Worm (Caenorhabditis elegans): ENCODE measurements around the gene Y39F10A.3.

Y39F10A.3 gene

DNA sequence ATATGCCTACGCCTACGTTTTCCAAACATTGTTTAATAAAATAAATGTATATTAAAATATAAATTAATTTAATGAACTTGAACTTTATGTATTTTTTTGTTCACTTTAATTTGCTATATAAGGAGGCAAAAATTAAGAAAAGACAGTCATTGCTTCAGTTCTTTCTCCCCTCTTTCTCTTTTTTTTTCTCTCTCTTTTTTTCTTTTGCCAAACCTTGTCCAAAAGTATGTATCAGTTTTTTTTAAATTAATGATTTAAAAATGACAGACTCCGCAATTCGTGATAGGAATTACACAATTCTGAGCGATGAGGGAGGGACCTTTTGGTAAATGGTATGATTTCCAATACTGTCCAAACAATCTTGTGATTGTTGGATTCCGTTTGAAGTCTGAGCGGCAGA lies 20.2 kb upstream of the Y39F10A.3 start, which contains the start of gene F46F5.13:
Gene F46F5.13, plus strand, starts transcription at position 301 of the 400 bp plus-strand sequence.
- TF ChIP-seq ztf-23 (GFP tag; IDR thresholded peaks at IDR 0.05), result no peak
- TF ChIP-seq tab-1 (GFP tag; IDR thresholded peaks at IDR 0.05), result no peak
- no peak for TF ChIP-seq med-1 (GFP tag; optimal IDR thresholded peaks at IDR 0.05; ENCODE audit: insufficient read depth)
- TF ChIP-seq flt-1 (GFP tag; IDR thresholded peaks at IDR 0.05), result no peak
- TF ChIP-seq ref-1 (GFP tag; conservative IDR thresholded peaks at IDR 0.05), result no peak
- TF ChIP-seq ztf-29 (GFP tag; IDR thresholded peaks at IDR 0.05), result no peak
- TF ChIP-seq T22C8.4 (GFP tag; IDR thresholded peaks at IDR 0.05), result no peak
- TF ChIP-seq klf-2 (GFP tag; conservative IDR thresholded peaks at IDR 0.05), result no peak
- TF ChIP-seq cog-1 (tag; optimal IDR thresholded peaks at IDR 0.05), result no peak

- TF ChIP-seq med-1 (GFP tag; optimal IDR thresholded peaks at IDR 0.05; ENCODE audit: insufficient read depth) (no peak), ztf-29 (GFP tag; IDR thresholded peaks at IDR 0.05) (no peak), tab-1 (GFP tag; IDR thresholded peaks at IDR 0.05) (no peak), ztf-23 (GFP tag; IDR thresholded peaks at IDR 0.05) (no peak), cog-1 (tag; optimal IDR thresholded peaks at IDR 0.05) (no peak), flt-1 (GFP tag; IDR thresholded peaks at IDR 0.05) (no peak), ref-1 (GFP tag; conservative IDR thresholded peaks at IDR 0.05) (no peak), T22C8.4 (GFP tag; IDR thresholded peaks at IDR 0.05) (no peak), klf-2 (GFP tag; conservative IDR thresholded peaks at IDR 0.05) (no peak)
Observed at ce11 chrII:799700-800099, 16.9 kb upstream of the Y39F10A.3 start, which contains the start of gene F46F5.14. Gene F46F5.14 (plus strand): TSS chrII:800000.

ce11 chrII:797445-797844 lies 14.6 kb upstream of the Y39F10A.3 start:
- no peak for TF ChIP-seq flt-1 (GFP tag; IDR thresholded peaks at IDR 0.05)
- no peak for TF ChIP-seq med-1 (GFP tag; optimal IDR thresholded peaks at IDR 0.05; ENCODE audit: insufficient read depth)
- no peak for TF ChIP-seq ztf-29 (GFP tag; IDR thresholded peaks at IDR 0.05)
- no peak for TF ChIP-seq klf-2 (GFP tag; conservative IDR thresholded peaks at IDR 0.05)
- TF ChIP-seq cog-1 (tag; optimal IDR thresholded peaks at IDR 0.05), result no peak

ce11 chrII:796916-797315 lies 14.1 kb upstream of the Y39F10A.3 start:
- no peak for TF ChIP-seq ref-1 (GFP tag; conservative IDR thresholded peaks at IDR 0.05)
- no peak for TF ChIP-seq ztf-23 (GFP tag; IDR thresholded peaks at IDR 0.05)
- TF ChIP-seq med-1 (GFP tag; optimal IDR thresholded peaks at IDR 0.05; ENCODE audit: insufficient read depth), result no peak
- TF ChIP-seq tab-1 (GFP tag; IDR thresholded peaks at IDR 0.05), result no peak

DNA sequence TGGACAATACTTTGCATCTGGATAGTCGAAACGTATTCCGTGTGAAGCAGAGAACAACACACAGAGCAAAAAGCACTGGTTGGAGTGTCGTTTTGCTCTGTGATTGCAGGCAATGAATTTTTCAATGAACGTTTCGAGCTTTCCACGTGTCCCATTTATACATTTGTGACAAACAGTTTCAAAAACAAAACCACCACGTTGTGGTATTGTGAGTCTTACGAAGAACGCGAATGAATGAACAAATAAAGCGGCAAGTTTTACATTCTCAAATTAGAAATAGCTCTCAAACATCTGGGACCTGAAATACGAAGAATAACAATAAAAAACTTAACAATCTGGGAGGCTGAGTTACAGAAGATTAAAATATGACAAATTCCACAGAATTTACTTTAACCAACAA lies 9.0 kb upstream of the Y39F10A.3 start, which contains the start of gene F46F5.1:
Gene F46F5.1, minus strand, starts transcription at position 101 of the 400 bp plus-strand sequence.
- TF ChIP-seq flt-1 (GFP tag; IDR thresholded peaks at IDR 0.05), result no peak
- no peak for TF ChIP-seq tab-1 (GFP tag; IDR thresholded peaks at IDR 0.05)
- no peak for TF ChIP-seq klf-2 (GFP tag; conservative IDR thresholded peaks at IDR 0.05)
- TF ChIP-seq T22C8.4 (GFP tag; IDR thresholded peaks at IDR 0.05), result no peak
- TF ChIP-seq ztf-29 (GFP tag; IDR thresholded peaks at IDR 0.05), result no peak
- TF ChIP-seq med-1 (GFP tag; optimal IDR thresholded peaks at IDR 0.05; ENCODE audit: insufficient read depth), result no peak
- no peak for TF ChIP-seq cog-1 (tag; optimal IDR thresholded peaks at IDR 0.05)
- no peak for TF ChIP-seq ref-1 (GFP tag; conservative IDR thresholded peaks at IDR 0.05)
- no peak for TF ChIP-seq ztf-23 (GFP tag; IDR thresholded peaks at IDR 0.05)

DNA sequence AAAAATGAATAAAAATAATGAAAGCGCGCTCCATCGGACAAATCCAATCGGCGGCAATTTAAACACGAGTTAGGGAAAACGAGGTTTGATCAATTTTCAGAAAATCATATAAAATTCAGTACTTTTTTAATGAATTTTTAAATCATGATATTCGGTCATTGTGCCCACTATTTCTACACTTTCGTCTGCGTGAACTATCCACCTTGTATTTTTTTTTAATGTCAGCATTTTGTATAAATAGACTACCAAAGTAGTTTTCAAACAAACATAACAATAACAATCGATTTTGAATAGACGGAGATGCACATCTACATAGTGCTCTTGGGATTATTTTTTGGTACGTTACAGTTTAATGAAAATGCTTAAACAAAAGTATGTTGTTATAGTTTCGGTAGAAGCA lies 5.3 kb upstream of the Y39F10A.3 start, which contains the start of gene F46F5.15:
Gene F46F5.15, plus strand, starts transcription at position 301 of the 400 bp plus-strand sequence.
- TF ChIP-seq ztf-23 (GFP tag; IDR thresholded peaks at IDR 0.05) (no peak), cog-1 (tag; optimal IDR thresholded peaks at IDR 0.05) (no peak), med-1 (GFP tag; optimal IDR thresholded peaks at IDR 0.05; ENCODE audit: insufficient read depth) (no peak), flt-1 (GFP tag; IDR thresholded peaks at IDR 0.05) (no peak), klf-2 (GFP tag; conservative IDR thresholded peaks at IDR 0.05) (no peak), ztf-29 (GFP tag; IDR thresholded peaks at IDR 0.05) (no peak), T22C8.4 (GFP tag; IDR thresholded peaks at IDR 0.05) (no peak), ref-1 (GFP tag; conservative IDR thresholded peaks at IDR 0.05) (no peak), tab-1 (GFP tag; IDR thresholded peaks at IDR 0.05) (no peak)

DNA sequence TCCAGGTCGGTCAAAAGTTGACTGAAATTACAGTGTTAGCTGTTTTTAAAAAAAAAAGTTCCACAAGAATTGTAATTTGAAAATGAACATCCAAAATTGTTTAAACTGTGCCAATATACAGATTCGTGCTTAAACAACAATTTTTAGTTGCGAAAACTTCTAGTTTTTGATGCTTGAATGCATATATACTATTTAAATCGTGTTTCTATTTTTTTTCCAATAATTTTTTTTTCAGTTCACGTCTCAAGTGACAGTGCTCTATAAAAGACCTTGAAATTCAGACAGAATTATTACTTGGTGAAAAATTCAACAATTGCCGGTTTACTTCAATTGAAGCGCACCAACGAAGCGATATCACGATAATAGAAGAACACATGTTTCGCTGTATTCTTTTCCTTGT lies 4.1 kb upstream of the Y39F10A.3 start, which contains the start of gene F46F5.16:
Gene F46F5.16, plus strand, starts transcription at position 301 of the 400 bp plus-strand sequence.
- no peak for TF ChIP-seq ref-1 (GFP tag; conservative IDR thresholded peaks at IDR 0.05)
- no peak for TF ChIP-seq flt-1 (GFP tag; IDR thresholded peaks at IDR 0.05)
- TF ChIP-seq T22C8.4 (GFP tag; IDR thresholded peaks at IDR 0.05), result no peak
- TF ChIP-seq tab-1 (GFP tag; IDR thresholded peaks at IDR 0.05), result no peak
- no peak for TF ChIP-seq ztf-29 (GFP tag; IDR thresholded peaks at IDR 0.05)
- no peak for TF ChIP-seq ztf-23 (GFP tag; IDR thresholded peaks at IDR 0.05)
- TF ChIP-seq cog-1 (tag; optimal IDR thresholded peaks at IDR 0.05), result no peak
- no peak for TF ChIP-seq med-1 (GFP tag; optimal IDR thresholded peaks at IDR 0.05; ENCODE audit: insufficient read depth)
- TF ChIP-seq klf-2 (GFP tag; conservative IDR thresholded peaks at IDR 0.05), result no peak

ce11 chrII:783532-783931 lies 729 bp upstream of the Y39F10A.3 start, which contains the start of gene Y39F10A.6:
Gene Y39F10A.6 (minus strand): TSS chrII:783632.
- TF ChIP-seq cog-1 (tag; optimal IDR thresholded peaks at IDR 0.05), result no peak

ce11 chrII:775033-775432 lies 7.8 kb downstream of the Y39F10A.3 start, which contains the start of gene Y39F10A.1:
Gene Y39F10A.1 (plus strand): TSS chrII:775333.
- TF ChIP-seq flt-1 (GFP tag; IDR thresholded peaks at IDR 0.05) (no peak), klf-2 (GFP tag; conservative IDR thresholded peaks at IDR 0.05) (no peak), ztf-23 (GFP tag; IDR thresholded peaks at IDR 0.05) (no peak), ztf-29 (GFP tag; IDR thresholded peaks at IDR 0.05) (no peak), tab-1 (GFP tag; IDR thresholded peaks at IDR 0.05) (no peak), ref-1 (GFP tag; conservative IDR thresholded peaks at IDR 0.05) (no peak), med-1 (GFP tag; optimal IDR thresholded peaks at IDR 0.05; ENCODE audit: insufficient read depth) (no peak), T22C8.4 (GFP tag; IDR thresholded peaks at IDR 0.05) (no peak), cog-1 (tag; optimal IDR thresholded peaks at IDR 0.05) (no peak)

DNA sequence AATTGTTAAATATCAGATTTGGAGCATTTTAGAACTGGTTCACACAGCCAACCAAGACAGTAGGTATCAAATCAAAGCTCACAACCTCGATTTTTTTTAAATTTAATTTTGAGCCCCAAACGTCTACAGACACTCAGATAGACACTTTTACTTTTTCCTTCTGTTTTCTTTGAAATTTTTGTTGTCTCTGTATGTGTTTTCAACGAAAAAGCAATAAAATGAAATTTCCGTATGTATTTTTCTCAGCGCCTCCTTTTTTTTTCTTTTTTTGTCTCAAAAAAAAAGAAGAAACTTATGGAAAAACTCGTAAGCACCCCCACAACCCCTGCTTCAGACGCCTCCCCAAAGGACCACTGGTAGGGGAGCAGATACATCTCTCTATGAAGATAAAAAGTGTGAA lies 9.0 kb downstream of the Y39F10A.3 start:
- TF ChIP-seq ztf-29 (GFP tag; IDR thresholded peaks at IDR 0.05), result no peak
- TF ChIP-seq cog-1 (tag; optimal IDR thresholded peaks at IDR 0.05), result no peak
- no peak for TF ChIP-seq klf-2 (GFP tag; conservative IDR thresholded peaks at IDR 0.05)
- TF ChIP-seq med-1 (GFP tag; optimal IDR thresholded peaks at IDR 0.05; ENCODE audit: insufficient read depth), result no peak
- no peak for TF ChIP-seq ztf-23 (GFP tag; IDR thresholded peaks at IDR 0.05)
- TF ChIP-seq flt-1 (GFP tag; IDR thresholded peaks at IDR 0.05), result no peak
- no peak for TF ChIP-seq T22C8.4 (GFP tag; IDR thresholded peaks at IDR 0.05)
- TF ChIP-seq tab-1 (GFP tag; IDR thresholded peaks at IDR 0.05), result no peak
- no peak for TF ChIP-seq ref-1 (GFP tag; conservative IDR thresholded peaks at IDR 0.05)

All from whole organism, midembryonic.